Fruit fly (Drosophila melanogaster) whole organism, embryonic: ENCODE results near the gene Scm.
A peak's percentile ranks its signal among the peaks of the same experiment; 100 is the strongest.

Experiments
- Aef1 ChIP-seq: fragments of 200-800 bp; sonication (Bioruptor generic); IDR thresholded peaks from 3 replicates; pipeline ENCODE4 v1.3.6; 2022; ENCODE audit warnings: missing biosample characterization, missing genetic modification characterization
- Atf3 ChIP-seq: fragments of 200-800 bp; sonication (Bioruptor generic); optimal IDR thresholded peaks from 3 replicates; lab custom pipeline; 2016; ENCODE audit warnings: missing biosample characterization, missing genetic modification characterization
- CG10209 ChIP-seq: fragments of 200-800 bp; sonication (Bioruptor generic); optimal IDR thresholded peaks from 3 replicates; lab custom pipeline; 2017; ENCODE audit warnings: missing biosample characterization, mild to moderate bottlenecking, missing genetic modification characterization, missing genetic modification reagents
- CG11398 ChIP-seq: fragments of 200-800 bp; sonication (Bioruptor generic); optimal IDR thresholded peaks from 2 replicates; lab custom pipeline; 2016; ENCODE audit warnings: missing biosample characterization, missing genetic modification characterization
- CG11456 ChIP-seq: fragments of 200-800 bp; sonication (Bioruptor generic); IDR thresholded peaks from 3 replicates; pipeline ENCODE4 v1.3.6; 2022; ENCODE audit warnings: missing biosample characterization, missing genetic modification characterization
- CG12219 ChIP-seq: fragments of 200-800 bp; sonication (Bioruptor generic); optimal IDR thresholded peaks from 3 replicates; lab custom pipeline; 2018; ENCODE audit warnings: missing biosample characterization, mild to moderate bottlenecking, missing genetic modification characterization
- CG13424 ChIP-seq: fragments of 200-800 bp; sonication (Bioruptor generic); optimal IDR thresholded peaks from 2 replicates; lab custom pipeline; 2019; ENCODE audit warnings: missing biosample characterization, mild to moderate bottlenecking, missing genetic modification characterization, moderate library complexity
- CG14014 ChIP-seq: fragments of 200-800 bp; sonication (Bioruptor generic); IDR thresholded peaks from 2 replicates; pipeline ENCODE4 v1.3.6; 2022; ENCODE audit warnings: missing biosample characterization, missing genetic modification characterization
- CG17328 ChIP-seq: fragments of 200-800 bp; sonication (Bioruptor generic); IDR thresholded peaks from 2 replicates; pipeline ENCODE4 v1.3.6; 2022; ENCODE audit warnings: missing biosample characterization, missing genetic modification characterization
- CG17802 ChIP-seq: fragments of 200-800 bp; sonication (Bioruptor generic); optimal IDR thresholded peaks from 2 replicates; lab custom pipeline; 2018; ENCODE audit warnings: missing biosample characterization, mild to moderate bottlenecking, missing genetic modification characterization, moderate library complexity
- CG17829 ChIP-seq: fragments of 200-800 bp; optimal IDR thresholded peaks from 2 replicates; lab custom pipeline; 2019; ENCODE audit warnings: missing biosample characterization, mild to moderate bottlenecking, missing genetic modification characterization, moderate library complexity
- CG2712 ChIP-seq: fragments of 200-800 bp; optimal IDR thresholded peaks from 3 replicates; lab custom pipeline; 2019; ENCODE audit warnings: missing biosample characterization, mild to moderate bottlenecking, missing genetic modification characterization, moderate library complexity
- CG32772 ChIP-seq: fragments of 200-800 bp; sonication (Bioruptor generic); IDR thresholded peaks from 2 replicates; pipeline ENCODE4 v1.3.6; 2022; ENCODE audit warnings: missing biosample characterization, missing genetic modification characterization
- CG3838 ChIP-seq: fragments of 200-800 bp; sonication (Bioruptor generic); optimal IDR thresholded peaks from 3 replicates; lab custom pipeline; 2016; ENCODE audit warnings: missing biosample characterization, missing genetic modification characterization
- CG6272 ChIP-seq: fragments of 200-800 bp; sonication (Bioruptor generic); IDR thresholded peaks from 2 replicates; pipeline ENCODE4 v1.3.6; 2022; ENCODE audit warnings: missing biosample characterization, missing genetic modification characterization
- CG7271 ChIP-seq: fragments of 200-800 bp; sonication (Bioruptor generic); optimal IDR thresholded peaks from 2 replicates; lab custom pipeline; 2018; ENCODE audit warnings: missing biosample characterization, mild to moderate bottlenecking, missing genetic modification characterization, moderate library complexity
- CG8359 ChIP-seq: fragments of 200-800 bp; sonication (Bioruptor generic); optimal IDR thresholded peaks from 2 replicates; lab custom pipeline; 2017; ENCODE audit warnings: missing biosample characterization, mild to moderate bottlenecking, missing genetic modification characterization, borderline replicate concordance
- CG8924 ChIP-seq: fragments of 200-800 bp; optimal IDR thresholded peaks from 3 replicates; lab custom pipeline; 2019; ENCODE audit warnings: missing biosample characterization, mild to moderate bottlenecking, missing genetic modification characterization, moderate library complexity
- CG9876 ChIP-seq: fragments of 200-800 bp; sonication (Bioruptor generic); optimal IDR thresholded peaks from 2 replicates; lab custom pipeline; 2016; ENCODE audit warnings: missing biosample characterization, missing genetic modification characterization
- Dll ChIP-seq: fragments of 200-800 bp; sonication (Bioruptor generic); IDR thresholded peaks from 4 replicates; pipeline ENCODE4 v1.3.6; 2022; ENCODE audit warnings: missing biosample characterization, missing genetic modification characterization; ENCODE audit not compliant: partially characterized antibody
- Drgx ChIP-seq: fragments of 200-800 bp; sonication (Bioruptor generic); IDR thresholded peaks from 2 replicates; pipeline ENCODE4 v1.3.6; 2022; ENCODE audit warnings: missing biosample characterization, missing genetic modification characterization
- E2f1 ChIP-seq: fragments of 200-800 bp; sonication (Bioruptor generic); IDR thresholded peaks from 2 replicates; pipeline ENCODE4 v1.3.6; 2022; ENCODE audit warnings: missing biosample characterization, missing genetic modification characterization
- Elba2 ChIP-seq: fragments of 200-800 bp; sonication (Bioruptor generic); optimal IDR thresholded peaks from 3 replicates; lab custom pipeline; 2016; ENCODE audit warnings: missing biosample characterization, missing genetic modification characterization
- Fer2 ChIP-seq: fragments of 200-800 bp; sonication (Bioruptor generic); optimal IDR thresholded peaks from 2 replicates; lab custom pipeline; 2018; ENCODE audit warnings: missing biosample characterization, mild to moderate bottlenecking, missing genetic modification characterization, moderate library complexity
- H15 ChIP-seq: fragments of 200-800 bp; sonication (Bioruptor generic); IDR thresholded peaks from 3 replicates; pipeline ENCODE4 v1.3.6; 2022; ENCODE audit warnings: missing biosample characterization, missing genetic modification characterization
- H2.0 ChIP-seq: fragments of 200-800 bp; sonication (Bioruptor generic); IDR thresholded peaks from 2 replicates; pipeline ENCODE4 v1.3.6; 2022; ENCODE audit warnings: missing biosample characterization, missing genetic modification characterization
- HLH4C ChIP-seq: fragments of 200-800 bp; sonication (Bioruptor generic); IDR thresholded peaks from 3 replicates; pipeline ENCODE4 v1.3.6; 2022; ENCODE audit warnings: missing biosample characterization, missing genetic modification characterization; ENCODE audit not compliant: partially characterized antibody
- Hsf ChIP-seq: fragments of 200-800 bp; sonication (Bioruptor generic); optimal IDR thresholded peaks from 3 replicates; lab custom pipeline; 2016; ENCODE audit warnings: missing biosample characterization, missing genetic modification characterization
- Oli ChIP-seq: fragments of 200-800 bp; sonication (Bioruptor generic); optimal IDR thresholded peaks from 2 replicates; lab custom pipeline; 2018; ENCODE audit warnings: missing biosample characterization, mild to moderate bottlenecking, missing genetic modification characterization, moderate library complexity
- TFAM ChIP-seq: fragments of 200-800 bp; sonication (Bioruptor generic); optimal IDR thresholded peaks from 2 replicates; lab custom pipeline; 2017; ENCODE audit warnings: missing biosample characterization, missing genetic modification characterization, inconsistent platforms
- Vsx1 ChIP-seq: fragments of 200-800 bp; sonication (Bioruptor generic); optimal IDR thresholded peaks from 2 replicates; lab custom pipeline; 2017; ENCODE audit warnings: missing biosample characterization, mild to moderate bottlenecking, missing genetic modification characterization, missing genetic modification reagents
- YL-1 ChIP-seq: fragments of 200-800 bp; sonication (Bioruptor generic); optimal IDR thresholded peaks from 3 replicates; lab custom pipeline; 2017; ENCODE audit warnings: missing biosample characterization, mild to moderate bottlenecking, missing genetic modification characterization
- amos ChIP-seq: fragments of 200-800 bp; sonication (Bioruptor generic); IDR thresholded peaks from 2 replicates; pipeline ENCODE4 v1.3.6; 2022; ENCODE audit warnings: missing biosample characterization, missing genetic modification characterization; ENCODE audit not compliant: partially characterized antibody
- bab2 ChIP-seq: fragments of 200-800 bp; sonication (Bioruptor generic); optimal IDR thresholded peaks from 2 replicates; lab custom pipeline; 2016; ENCODE audit warnings: missing biosample characterization, missing genetic modification characterization
- bowl ChIP-seq: fragments of 200-800 bp; sonication (Bioruptor generic); IDR thresholded peaks from 2 replicates; pipeline ENCODE4 v1.3.6; 2022; ENCODE audit warnings: missing biosample characterization, missing genetic modification characterization
- ci ChIP-seq: fragments of 200-800 bp; sonication (Bioruptor generic); IDR thresholded peaks from 3 replicates; pipeline ENCODE4 v1.3.6; 2022; ENCODE audit warnings: missing biosample characterization, missing genetic modification characterization
- croc ChIP-seq: fragments of 200-800 bp; sonication (Bioruptor generic); conservative IDR thresholded peaks from 3 replicates; pipeline ENCODE4 v1.3.6; 2022; ENCODE audit warnings: missing biosample characterization, missing genetic modification characterization
- disco-r ChIP-seq: fragments of 200-800 bp; sonication (Bioruptor generic); optimal IDR thresholded peaks from 2 replicates; lab custom pipeline; 2016; ENCODE audit warnings: missing biosample characterization, missing genetic modification characterization
- gcm2 ChIP-seq: fragments of 200-800 bp; sonication (Bioruptor generic); optimal IDR thresholded peaks from 2 replicates; lab custom pipeline; 2016; ENCODE audit warnings: missing biosample characterization, missing genetic modification characterization
- gro ChIP-seq: fragments of 200-800 bp; sonication (Bioruptor generic); optimal IDR thresholded peaks from 2 replicates; lab custom pipeline; 2016; ENCODE audit warnings: missing biosample characterization, missing genetic modification characterization
- inv ChIP-seq: fragments of 200-800 bp; sonication (Bioruptor generic); IDR thresholded peaks from 2 replicates; pipeline ENCODE4 v1.3.6; 2022; ENCODE audit warnings: missing biosample characterization, missing genetic modification characterization; ENCODE audit not compliant: partially characterized antibody
- jing ChIP-seq: fragments of 200-800 bp; sonication (Bioruptor generic); optimal IDR thresholded peaks from 2 replicates; lab custom pipeline; 2018; ENCODE audit warnings: missing biosample characterization, mild to moderate bottlenecking, missing genetic modification characterization
- mirr ChIP-seq: fragments of 200-800 bp; sonication (Bioruptor generic); optimal IDR thresholded peaks from 3 replicates; lab custom pipeline; 2018; ENCODE audit warnings: missing biosample characterization, mild to moderate bottlenecking, missing genetic modification characterization
- nmo ChIP-seq: fragments of 200-800 bp; sonication (Bioruptor generic); optimal IDR thresholded peaks from 2 replicates; lab custom pipeline; 2018; ENCODE audit warnings: missing biosample characterization, mild to moderate bottlenecking, missing genetic modification characterization, moderate library complexity
- org-1 ChIP-seq: fragments of 200-800 bp; sonication (Bioruptor generic); optimal IDR thresholded peaks from 2 replicates; lab custom pipeline; 2017; ENCODE audit warnings: missing biosample characterization, missing genetic modification characterization
- pb ChIP-seq: fragments of 200-800 bp; sonication (Bioruptor generic); optimal IDR thresholded peaks from 3 replicates; lab custom pipeline; 2016; ENCODE audit warnings: missing biosample characterization, missing genetic modification characterization
- stwl ChIP-seq: fragments of 200-800 bp; sonication (Bioruptor generic); optimal IDR thresholded peaks from 3 replicates; lab custom pipeline; 2018; ENCODE audit warnings: missing biosample characterization, mild to moderate bottlenecking, missing genetic modification characterization, moderate library complexity
- usp ChIP-seq: fragments of >200 bp; optimal IDR thresholded peaks from 2 replicates; lab custom pipeline; 2017; ENCODE audit warnings: missing biosample characterization, missing genetic modification characterization
- yki ChIP-seq: fragments of >200 bp; optimal IDR thresholded peaks from 3 replicates; lab custom pipeline; 2018
- zen2 ChIP-seq: fragments of 200-800 bp; sonication (Bioruptor generic); IDR thresholded peaks from 3 replicates; pipeline ENCODE4 v1.3.6; 2022; ENCODE audit warnings: missing biosample characterization, missing genetic modification characterization; ENCODE audit not compliant: partially characterized antibody
- zfh2 ChIP-seq: fragments of 200-800 bp; sonication (Bioruptor generic); optimal IDR thresholded peaks from 2 replicates; lab custom pipeline; 2016; ENCODE audit warnings: missing biosample characterization, missing genetic modification characterization

Scm gene

DNA sequence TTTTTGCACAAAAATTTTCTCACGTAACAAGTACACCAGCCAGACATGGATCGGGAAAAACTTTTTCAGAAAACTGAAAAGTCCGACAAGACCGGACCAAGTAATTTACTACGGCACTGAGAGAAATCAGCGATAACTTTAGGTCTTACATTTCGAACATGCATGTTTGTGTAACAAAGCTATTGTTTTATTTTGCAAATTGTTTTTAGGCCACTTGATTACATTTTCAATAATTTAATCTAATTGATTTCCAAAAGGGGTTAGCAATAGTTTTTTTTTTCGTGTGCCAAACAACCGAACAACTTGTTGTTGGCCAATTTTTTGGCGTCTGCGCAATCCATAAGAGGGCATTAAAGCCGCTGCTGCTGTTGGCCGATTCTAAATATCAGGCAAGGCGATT is 24.3 kb downstream of the Scm start (continued):
- TF ChIP-seq CG17829 (tag; lab: Kevin White, UChicago), result peak; percentile 24
- peak; percentile 53 for TF ChIP-seq org-1 (GFP tag; lab: Kevin White, UChicago)
- no peak for TF ChIP-seq usp (GFP tag; lab: Kevin White, UChicago)
- 0 out of 3 replicates have a peak, but pooled peaks have one; percentile 39 for TF ChIP-seq H15
- no peak for TF ChIP-seq gcm2 (GFP tag; lab: Kevin White, UChicago)
- peak; percentile 96 for TF ChIP-seq Drgx (GFP tag; lab: Robert Waterston, UW)
- peak; percentile 26 for TF ChIP-seq Vsx1 (GFP tag; lab: Kevin White, UChicago)
- peak; percentile 22 for TF ChIP-seq pb (GFP tag; lab: Kevin White, UChicago)
- TF ChIP-seq stwl (tag; lab: Kevin White, UChicago), result no peak
- TF ChIP-seq nmo (GFP tag; lab: Kevin White, UChicago), result peak; percentile 38
- no peak for TF ChIP-seq jing (GFP tag; lab: Kevin White, UChicago)
- peak; percentile 65 for TF ChIP-seq bab2
- TF ChIP-seq Aef1 (GFP tag; lab: Robert Waterston, UW), result peak; percentile 53
- peak; percentile 31; the same call in 1 of the 2 replicates for TF ChIP-seq H2.0 (GFP tag; lab: Robert Waterston, UW)
- no peak for TF ChIP-seq Elba2 (GFP tag; lab: Kevin White, UChicago)
- TF ChIP-seq gro (GFP tag; lab: Kevin White, UChicago), result peak; percentile 16
- TF ChIP-seq Hsf (GFP tag; lab: Kevin White, UChicago), result peak; percentile 56
- no peak for TF ChIP-seq mirr
- peak; percentile 49 for TF ChIP-seq CG10209 (GFP tag; lab: Kevin White, UChicago)
- peak; percentile 20 for TF ChIP-seq CG13424 (tag; lab: Kevin White, UChicago)
- no peak for TF ChIP-seq TFAM
- TF ChIP-seq CG3838 (GFP tag; lab: Kevin White, UChicago), result no peak
- TF ChIP-seq HLH4C (GFP tag; lab: Robert Waterston, UW), result no peak
- peak; percentile 63 for TF ChIP-seq Oli
- no peak for TF ChIP-seq bowl (GFP tag; lab: Robert Waterston, UW)
- TF ChIP-seq CG14014, result peak; percentile 67; the same call in 1 of the 2 replicates
- TF ChIP-seq CG17802 (tag; lab: Kevin White, UChicago), result no peak
- no peak for TF ChIP-seq CG11398
- TF ChIP-seq amos, result no peak
- no peak for TF ChIP-seq zen2 (GFP tag; lab: Robert Waterston, UW)
- TF ChIP-seq yki (lab: Kevin White, UChicago), result no peak
- no peak for TF ChIP-seq CG9876
- TF ChIP-seq zfh2 (GFP tag; lab: Kevin White, UChicago), result peak; percentile 59
- TF ChIP-seq ci (GFP tag; lab: Robert Waterston, UW), result peak; percentile 61; the same call in 2 of the 3 replicates
- no peak for TF ChIP-seq Dll (GFP tag; lab: Robert Waterston, UW)
- no peak for TF ChIP-seq CG8359
- no peak for TF ChIP-seq CG7271 (tag; lab: Kevin White, UChicago)
- no peak for TF ChIP-seq inv
- peak; percentile 15 for TF ChIP-seq CG8924
- TF ChIP-seq Fer2 (tag; lab: Kevin White, UChicago), result no peak
- TF ChIP-seq CG2712 (tag; lab: Kevin White, UChicago), result peak; percentile 46
- peak; percentile 61 for TF ChIP-seq E2f1 (GFP tag; lab: Robert Waterston, UW)
- TF ChIP-seq CG17328 (GFP tag; lab: Robert Waterston, UW), result peak; percentile 65
- TF ChIP-seq croc (GFP tag; lab: Robert Waterston, UW), result no peak; the same call in 2 of the 3 replicates
- TF ChIP-seq CG11456 (GFP tag; lab: Robert Waterston, UW), result no peak; the same call in 2 of the 3 replicates
- no peak for TF ChIP-seq YL-1 (GFP tag; lab: Kevin White, UChicago)
- TF ChIP-seq CG32772 (GFP tag; lab: Robert Waterston, UW), result no peak; the same call in 1 of the 2 replicates
- peak; percentile 21 for TF ChIP-seq Atf3 (GFP tag; lab: Kevin White, UChicago)
- peak; percentile 8 for TF ChIP-seq disco-r (GFP tag; lab: Kevin White, UChicago)
- peak; percentile 37 for TF ChIP-seq CG12219 (GFP tag; lab: Kevin White, UChicago)
- no peak for TF ChIP-seq CG6272
